Fruit fly (Drosophila melanogaster) whole organism, prepupa: ENCODE measurements around the gene CG4168.

Experiments used
- Blimp-1 ChIP-seq: fragments of 200-800 bp; sonication (Bioruptor generic); optimal IDR thresholded peaks from 3 replicates; lab custom pipeline; 2017; ENCODE audit warnings: missing biosample characterization, missing genetic modification characterization, mild to moderate bottlenecking, moderate library complexity, missing genetic modification reagents
- CG10631 ChIP-seq: fragments of 200-800 bp; sonication (Bioruptor generic); optimal IDR thresholded peaks from 2 replicates; lab custom pipeline; 2016; ENCODE audit warnings: missing biosample characterization, missing genetic modification characterization
- CG15336 ChIP-seq: fragments of 200-800 bp; sonication (Bioruptor generic); IDR thresholded peaks from 2 replicates; pipeline ENCODE4 v1.3.6; 2022; ENCODE audit warnings: missing biosample characterization, missing genetic modification characterization
- CG31627 ChIP-seq: fragments of 200-800 bp; sonication (Bioruptor generic); optimal IDR thresholded peaks from 3 replicates; lab custom pipeline; 2016; ENCODE audit warnings: missing biosample characterization, missing genetic modification characterization
- CG34406 ChIP-seq: fragments of 200-800 bp; sonication (Bioruptor generic); optimal IDR thresholded peaks from 3 replicates; lab custom pipeline; 2016; ENCODE audit warnings: missing biosample characterization, missing genetic modification characterization
- CG6276 ChIP-seq: fragments of 200-800 bp; sonication (Bioruptor generic); optimal IDR thresholded peaks from 2 replicates; lab custom pipeline; 2017; ENCODE audit warnings: missing biosample characterization, mild to moderate bottlenecking, missing genetic modification characterization
- Lpt ChIP-seq: fragments of 200-800 bp; sonication (Bioruptor generic); optimal IDR thresholded peaks from 3 replicates; lab custom pipeline; 2016; ENCODE audit warnings: missing biosample characterization, missing genetic modification characterization
- achi ChIP-seq: fragments of 200-800 bp; sonication (Bioruptor generic); optimal IDR thresholded peaks from 3 replicates; lab custom pipeline; 2016; ENCODE audit warnings: missing biosample characterization, missing genetic modification characterization
- dac ChIP-seq: fragments of 200-800 bp; sonication (Bioruptor generic); optimal IDR thresholded peaks from 2 replicates; lab custom pipeline; 2017; ENCODE audit warnings: missing biosample characterization, mild to moderate bottlenecking, missing genetic modification characterization
- fd59A ChIP-seq: fragments of 200-800 bp; sonication (Bioruptor generic); optimal IDR thresholded peaks from 2 replicates; lab custom pipeline; 2017; ENCODE audit warnings: missing biosample characterization, mild to moderate bottlenecking, missing genetic modification characterization, missing genetic modification reagents
- svp ChIP-seq: fragments of 200-800 bp; sonication (Bioruptor generic); peaks from one replicate; lab custom pipeline; 2016; ENCODE audit warnings: missing biosample characterization, missing genetic modification characterization

DNA sequence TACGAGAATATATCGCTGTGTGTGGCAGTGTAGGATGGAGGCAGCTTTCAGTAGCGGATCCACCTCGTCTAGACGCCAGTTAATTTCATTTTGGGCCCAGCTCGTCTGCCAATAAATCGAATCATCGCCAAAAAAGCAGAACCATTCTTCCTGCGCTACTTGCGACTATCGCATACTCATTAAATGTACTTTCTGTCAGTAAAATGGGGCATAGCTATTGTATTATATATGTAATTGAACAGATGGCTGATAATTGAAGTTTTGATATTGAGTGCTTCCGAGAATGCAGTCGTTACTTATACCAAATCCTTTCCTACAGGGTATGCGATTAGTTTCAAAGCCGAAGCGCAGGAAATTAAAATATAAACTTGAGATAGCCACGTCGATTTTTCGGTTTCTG is 44.4 kb upstream of the CG4168 start:
- TF ChIP-seq CG31627 = no peak
- TF ChIP-seq dac (GFP tag; lab: Kevin White, UChicago) = no peak
- TF ChIP-seq svp = no peak
- no peak for TF ChIP-seq achi (GFP tag; lab: Kevin White, UChicago)
- TF ChIP-seq Lpt (GFP tag; lab: Kevin White, UChicago) = no peak
- TF ChIP-seq CG34406 (GFP tag; lab: Kevin White, UChicago) = no peak
- TF ChIP-seq CG15336 (GFP tag; lab: Robert Waterston, UW) = no peak
- TF ChIP-seq CG6276 = no peak
- no peak for TF ChIP-seq CG10631
- TF ChIP-seq Blimp-1 (GFP tag; lab: Kevin White, UChicago) = no peak
- no peak for TF ChIP-seq fd59A (GFP tag; lab: Kevin White, UChicago)
